Worm (Caenorhabditis elegans) whole organism, L1 larva: ENCODE measurements around the gene C36B7.1.

Source experiments
- C04F5.9 ChIP-seq: sonication (generic microtip); optimal IDR thresholded peaks from 2 replicates; lab custom pipeline; 2016; ENCODE audit warnings: missing genetic modification characterization, missing compliant biosample characterization
- C34B4.2 ChIP-seq: sonication (generic microtip); optimal IDR thresholded peaks from 2 replicates; lab custom pipeline; 2017; ENCODE audit warnings: mild to moderate bottlenecking, missing genetic modification characterization, missing compliant biosample characterization
- F16B12.6 ChIP-seq: fragments of 150-350 bp; optimal IDR thresholded peaks from 2 replicates; lab custom pipeline; 2014; ENCODE audit warnings: missing biosample characterization, missing genetic modification characterization
- alr-1 ChIP-seq: fragments of 200-800 bp; sonication (Bioruptor generic); optimal IDR thresholded peaks from 2 replicates; lab custom pipeline; 2018; ENCODE audit warnings: borderline replicate concordance, mild to moderate bottlenecking, missing genetic modification characterization, missing compliant biosample characterization
- ama-1 ChIP-seq: fragments of 150-350 bp; optimal IDR thresholded peaks from 2 replicates; lab custom pipeline; 2014
- ceh-8 ChIP-seq: fragments of 200-800 bp; sonication (Bioruptor generic); optimal IDR thresholded peaks from 2 replicates; lab custom pipeline; 2018; ENCODE audit warnings: mild to moderate bottlenecking, missing genetic modification characterization, moderate library complexity, missing compliant biosample characterization
- ceh-82 ChIP-seq, 3 experiments: fragments of 150-350 bp in 1 of 3; sonication (generic microtip) in 2 of 3; optimal IDR thresholded peaks; 2 replicates each; lab custom pipeline; 2014 to 2017; ENCODE audit warnings: missing biosample characterization in 3 of 3, missing genetic modification characterization in 3 of 3
- ceh-88 ChIP-seq: fragments of 200-800 bp; sonication (Bioruptor generic); IDR thresholded peaks from 2 replicates; pipeline ENCODE4 v1.3.6; 2022; ENCODE audit warnings: missing genetic modification characterization, missing compliant biosample characterization
- ceh-90 ChIP-seq: sonication (generic microtip); optimal IDR thresholded peaks from 2 replicates; lab custom pipeline; 2016; ENCODE audit warnings: missing genetic modification characterization, missing compliant biosample characterization
- efl-1 ChIP-seq, 4 experiments: fragments of 150-350 bp; optimal IDR thresholded peaks in 3 of 4; peaks in 1 of 4; 1 replicate in 1 of 4; 2 replicates in 3 of 4; lab custom pipeline; 2014; ENCODE audit warnings: missing biosample characterization in 2 of 4, missing genetic modification characterization in 2 of 4, missing genetic modification reagents in 2 of 4
- egl-13 ChIP-seq: sonication (generic microtip); optimal IDR thresholded peaks from 2 replicates; lab custom pipeline; 2016; ENCODE audit warnings: missing genotype, missing genetic modification reagents, missing genetic modification characterization, missing compliant biosample characterization
- egl-27 ChIP-seq, 2 experiments: fragments of 150-350 bp in 1 of 2; sonication (generic microtip); optimal IDR thresholded peaks; 3 replicates each; lab custom pipeline; 2017 to 2018; ENCODE audit warnings: missing biosample characterization in 2 of 2, missing genetic modification characterization in 2 of 2, missing genetic modification reagents in 2 of 2
- elt-3 ChIP-seq, 6 experiments: fragments of 150-350 bp in 1 of 6; sonication (generic microtip); optimal IDR thresholded peaks; 2 replicates each; lab custom pipeline; 2017 to 2018; ENCODE audit warnings: missing biosample characterization in 6 of 6, missing genetic modification characterization in 6 of 6, inconsistent platforms in 1 of 6
- fkh-10 ChIP-seq: sonication (generic microtip); optimal IDR thresholded peaks from 2 replicates; lab custom pipeline; 2017; ENCODE audit warnings: missing biosample characterization, missing genetic modification reagents, missing genetic modification characterization
- fkh-4 ChIP-seq: sonication (generic microtip); optimal IDR thresholded peaks from 2 replicates; lab custom pipeline; 2016; ENCODE audit warnings: missing compliant biosample characterization, missing genetic modification characterization, borderline replicate concordance
- fkh-8 ChIP-seq: sonication (generic microtip); optimal IDR thresholded peaks from 2 replicates; lab custom pipeline; 2016; ENCODE audit warnings: mild to moderate bottlenecking, missing genetic modification characterization, missing compliant biosample characterization
- hlh-17 ChIP-seq: fragments of 200-800 bp; sonication (Bioruptor generic); optimal IDR thresholded peaks from 2 replicates; lab custom pipeline; 2018; ENCODE audit warnings: missing genetic modification characterization, mild to moderate bottlenecking, missing compliant biosample characterization, moderate library complexity, borderline replicate concordance
- irx-1 ChIP-seq: sonication (generic microtip); optimal IDR thresholded peaks from 2 replicates; lab custom pipeline; 2016; ENCODE audit warnings: missing genetic modification characterization, missing compliant biosample characterization
- jun-1 ChIP-seq: fragments of 150-350 bp; optimal IDR thresholded peaks from 2 replicates; lab custom pipeline; 2014; ENCODE audit warnings: missing biosample characterization, missing genetic modification reagents, missing genetic modification characterization
- lin-14 ChIP-seq: fragments of 200-800 bp; sonication (Bioruptor generic); optimal IDR thresholded peaks from 2 replicates; lab custom pipeline; 2018; ENCODE audit warnings: mild to moderate bottlenecking, missing genetic modification characterization, moderate library complexity, missing compliant biosample characterization
- lin-39 ChIP-seq: fragments of 150-350 bp; optimal IDR thresholded peaks from 2 replicates; lab custom pipeline; 2014; ENCODE audit warnings: missing biosample characterization, missing genetic modification reagents, missing genetic modification characterization
- lir-3 ChIP-seq: sonication (generic microtip); optimal IDR thresholded peaks from 2 replicates; lab custom pipeline; 2016; ENCODE audit warnings: mild to moderate bottlenecking, missing genetic modification characterization, moderate library complexity, missing compliant biosample characterization; ENCODE audit not compliant: poor library complexity
- lsy-2 ChIP-seq, 2 experiments: fragments of 150-350 bp; optimal IDR thresholded peaks; 2 replicates each; lab custom pipeline; 2014; ENCODE audit warnings: missing biosample characterization in 2 of 2, missing genetic modification characterization in 2 of 2
- nhr-11 ChIP-seq: fragments of 150-350 bp; optimal IDR thresholded peaks from 2 replicates; lab custom pipeline; 2014; ENCODE audit warnings: missing biosample characterization, missing genetic modification characterization
- nhr-20 ChIP-seq: sonication (generic microtip); optimal IDR thresholded peaks from 2 replicates; lab custom pipeline; 2016; ENCODE audit warnings: mild to moderate bottlenecking, missing genetic modification characterization, missing compliant biosample characterization
- nhr-237 ChIP-seq: fragments of 150-350 bp; optimal IDR thresholded peaks from 2 replicates; lab custom pipeline; 2014; ENCODE audit warnings: missing biosample characterization, missing genetic modification characterization
- nhr-28 ChIP-seq: fragments of 150-350 bp; optimal IDR thresholded peaks from 2 replicates; lab custom pipeline; 2014; ENCODE audit warnings: missing biosample characterization, missing genetic modification characterization
- nhr-47 ChIP-seq: sonication (generic microtip); optimal IDR thresholded peaks from 2 replicates; lab custom pipeline; 2016; ENCODE audit warnings: mild to moderate bottlenecking, missing genetic modification characterization, moderate library complexity, missing compliant biosample characterization
- nhr-71 ChIP-seq: sonication (generic microtip); optimal IDR thresholded peaks from 2 replicates; lab custom pipeline; 2016; ENCODE audit warnings: mild to moderate bottlenecking, missing genetic modification characterization, moderate library complexity, missing compliant biosample characterization
- nhr-77 ChIP-seq: fragments of 150-350 bp; optimal IDR thresholded peaks from 2 replicates; lab custom pipeline; 2014; ENCODE audit warnings: missing biosample characterization, missing genetic modification characterization
- nhr-85 ChIP-seq: sonication (generic microtip); peaks from one replicate; lab custom pipeline; 2016; ENCODE audit warnings: missing genetic modification characterization, inconsistent platforms, missing compliant biosample characterization
- nhr-90 ChIP-seq: sonication (generic microtip); optimal IDR thresholded peaks from 2 replicates; lab custom pipeline; 2016; ENCODE audit warnings: mild to moderate bottlenecking, missing genetic modification characterization, missing compliant biosample characterization; ENCODE audit not compliant: poor library complexity
- pag-3 ChIP-seq: sonication (generic microtip); optimal IDR thresholded peaks from 2 replicates; lab custom pipeline; 2017; ENCODE audit warnings: missing genetic modification characterization, mild to moderate bottlenecking, missing compliant biosample characterization, antibody characterized with exemption, borderline replicate concordance; ENCODE audit not compliant: insufficient read depth
- rnt-1 ChIP-seq: sonication (generic microtip); optimal IDR thresholded peaks from 2 replicates; lab custom pipeline; 2016; ENCODE audit warnings: mild to moderate bottlenecking, missing genetic modification characterization, moderate library complexity, missing compliant biosample characterization
- skn-1 ChIP-seq: fragments of 150-350 bp; optimal IDR thresholded peaks from 2 replicates; lab custom pipeline; 2014; ENCODE audit warnings: missing biosample characterization, missing genetic modification characterization
- snu-23 ChIP-seq: sonication (generic microtip); optimal IDR thresholded peaks from 2 replicates; lab custom pipeline; 2016; ENCODE audit warnings: missing genetic modification characterization, missing compliant biosample characterization
- sox-4 ChIP-seq: sonication (generic microtip); optimal IDR thresholded peaks from 2 replicates; lab custom pipeline; 2016; ENCODE audit warnings: missing genetic modification characterization, missing compliant biosample characterization
- sptf-1 ChIP-seq: fragments of 150-350 bp; optimal IDR thresholded peaks from 2 replicates; lab custom pipeline; 2014; ENCODE audit warnings: missing biosample characterization, missing genetic modification characterization
- tbx-2 ChIP-seq: sonication (generic microtip); optimal IDR thresholded peaks from 2 replicates; lab custom pipeline; 2016; ENCODE audit warnings: missing genetic modification characterization, missing compliant biosample characterization
- unc-62 ChIP-seq: fragments of 150-350 bp; optimal IDR thresholded peaks from 2 replicates; lab custom pipeline; 2014; ENCODE audit warnings: missing biosample characterization, missing genetic modification reagents, missing genetic modification characterization
- unc-98 ChIP-seq: fragments of 200-800 bp; sonication (Bioruptor generic); IDR thresholded peaks from 2 replicates; pipeline ENCODE4 v1.3.6; 2022; ENCODE audit warnings: missing genetic modification characterization, missing compliant biosample characterization
- vab-15 ChIP-seq: sonication (generic microtip); optimal IDR thresholded peaks from 2 replicates; lab custom pipeline; 2017; ENCODE audit warnings: missing genotype, mild to moderate bottlenecking, missing genetic modification characterization, missing compliant biosample characterization
- xbp-1 ChIP-seq: sonication (generic microtip); optimal IDR thresholded peaks from 2 replicates; lab custom pipeline; 2016; ENCODE audit warnings: missing genetic modification characterization, missing compliant biosample characterization
- zag-1 ChIP-seq: fragments of 150-350 bp; optimal IDR thresholded peaks from 2 replicates; lab custom pipeline; 2014; ENCODE audit warnings: missing biosample characterization, missing genetic modification characterization
- zip-4 ChIP-seq: fragments of 200-800 bp; sonication (Bioruptor generic); optimal IDR thresholded peaks from 2 replicates; lab custom pipeline; 2018; ENCODE audit warnings: mild to moderate bottlenecking, missing genetic modification characterization, moderate library complexity, missing compliant biosample characterization
- ztf-11 ChIP-seq, 2 experiments: sonication (generic microtip); optimal IDR thresholded peaks; 2 replicates each; lab custom pipeline; 2016 to 2017; ENCODE audit warnings: missing genetic modification characterization in 2 of 2, missing biosample characterization in 1 of 2, missing compliant biosample characterization in 1 of 2

C36B7.1 gene

ce11 chrX:7076485-7076884 is 36.2 kb upstream of the C36B7.1 start:
- TF ChIP-seq tbx-2 (no peak), F16B12.6 (no peak), vab-15 (tag; lab: Kevin White, UChicago) (no peak), efl-1 (optimal IDR thresholded peaks at IDR 0.05; lab: Kevin White, UChicago) (no peak), efl-1 (GFP tag; optimal IDR thresholded peaks at IDR 0.05 in 1 of 2; lab: Kevin White, UChicago) (peak in 1 of 2 experiments; percentile 83), nhr-71 (tag; lab: Kevin White, UChicago) (peak; percentile 54), nhr-28 (tag; lab: Kevin White, UChicago) (no peak), lsy-2 (tag; optimal IDR thresholded peaks at IDR 0.05; lab: Kevin White, UChicago) (no peak), ceh-8 (GFP tag; lab: Kevin White, UChicago) (no peak), rnt-1 (tag; lab: Kevin White, UChicago) (peak; percentile 57), fkh-4 (tag; lab: Kevin White, UChicago) (no peak), irx-1 (tag; lab: Kevin White, UChicago) (no peak), ama-1 (no peak), skn-1 (tag; lab: Kevin White, UChicago) (no peak), sptf-1 (tag; lab: Kevin White, UChicago) (no peak), jun-1 (no peak), ztf-11 (tag; optimal IDR thresholded peaks at IDR 0.05; lab: Kevin White, UChicago) (no peak), nhr-85 (tag; lab: Kevin White, UChicago) (no peak), snu-23 (GFP tag; lab: Kevin White, UChicago) (no peak), elt-3 (tag; optimal IDR thresholded peaks at IDR 0.05; lab: Kevin White, UChicago) (no peak), nhr-47 (tag; lab: Kevin White, UChicago) (no peak), zag-1 (no peak), nhr-20 (tag; lab: Kevin White, UChicago) (no peak), ceh-90 (tag; lab: Kevin White, UChicago) (no peak), hlh-17 (GFP tag; lab: Kevin White, UChicago) (no peak), alr-1 (no peak), unc-62 (no peak), nhr-237 (tag; lab: Kevin White, UChicago) (no peak), zip-4 (GFP tag; lab: Kevin White, UChicago) (no peak), ceh-82 (tag; optimal IDR thresholded peaks at IDR 0.05; lab: Kevin White, UChicago) (no peak), unc-98 (GFP tag; lab: Robert Waterston, UW) (no peak), lin-39 (tag; lab: Kevin White, UChicago) (peak; percentile 80), egl-27 (tag; optimal IDR thresholded peaks at IDR 0.05; lab: Kevin White, UChicago) (no peak), sox-4 (tag; lab: Kevin White, UChicago) (no peak), lir-3 (no peak), pag-3 (tag; lab: Kevin White, UChicago) (no peak), lin-14 (GFP tag; lab: Kevin White, UChicago) (peak; percentile 83), egl-13 (tag; lab: Kevin White, UChicago) (no peak), C34B4.2 (no peak), nhr-11 (no peak), ceh-88 (GFP tag; lab: Robert Waterston, UW) (no peak), nhr-77 (tag; lab: Kevin White, UChicago) (no peak), xbp-1 (tag; lab: Kevin White, UChicago) (peak; percentile 34), C04F5.9 (no peak), fkh-10 (GFP tag; lab: Kevin White, UChicago) (no peak), fkh-8 (tag; lab: Kevin White, UChicago) (no peak), nhr-90 (tag; lab: Kevin White, UChicago) (no peak)
